Fruit fly (Drosophila melanogaster) whole organism, pupa: Measurements from ENCODE around the gene Cka.
A peak's percentile ranks its signal among the peaks of the same experiment; 100 is the strongest.

ENCODE experiments used
- CG10348 ChIP-seq: fragments of 200-800 bp; sonication (Bioruptor generic); IDR thresholded peaks from 2 replicates; pipeline ENCODE4 v1.3.6; 2022; ENCODE audit warnings: missing biosample characterization, missing genetic modification characterization
- CG12605 ChIP-seq: fragments of 200-800 bp; sonication (Bioruptor generic); IDR thresholded peaks from 2 replicates; pipeline ENCODE4 v1.3.6; 2022; ENCODE audit warnings: missing biosample characterization, missing genetic modification characterization
- CG13204 ChIP-seq: fragments of 200-800 bp; sonication (Bioruptor generic); optimal IDR thresholded peaks from 2 replicates; lab custom pipeline; 2018; ENCODE audit warnings: missing biosample characterization, mild to moderate bottlenecking, missing genetic modification characterization, moderate library complexity
- CG14655 ChIP-seq: fragments of 200-800 bp; sonication (Bioruptor generic); optimal IDR thresholded peaks from 3 replicates; lab custom pipeline; 2017; ENCODE audit warnings: mild to moderate bottlenecking, missing biosample characterization, missing genetic modification reagents, missing genetic modification characterization
- CG15710 ChIP-seq: fragments of 200-800 bp; sonication (Bioruptor generic); optimal IDR thresholded peaks from 2 replicates; lab custom pipeline; 2018; ENCODE audit warnings: missing biosample characterization, mild to moderate bottlenecking, missing genetic modification characterization, moderate library complexity
- CG17806 ChIP-seq: fragments of 200-800 bp; sonication (Bioruptor generic); optimal IDR thresholded peaks from 2 replicates; lab custom pipeline; 2018; ENCODE audit warnings: missing biosample characterization, mild to moderate bottlenecking, missing genetic modification characterization, moderate library complexity
- CG32121 ChIP-seq: fragments of 200-800 bp; sonication (Bioruptor generic); IDR thresholded peaks from 2 replicates; pipeline ENCODE4 v1.3.6; 2022; ENCODE audit warnings: missing biosample characterization, missing genetic modification characterization
- CG34367 ChIP-seq: fragments of 200-800 bp; sonication (Bioruptor generic); optimal IDR thresholded peaks from 2 replicates; lab custom pipeline; 2018; ENCODE audit warnings: missing biosample characterization, mild to moderate bottlenecking, missing genetic modification characterization
- CG4496 ChIP-seq: fragments of 200-800 bp; sonication (Bioruptor generic); IDR thresholded peaks from 3 replicates; pipeline ENCODE4 v1.3.6; 2022; ENCODE audit warnings: missing biosample characterization, missing genetic modification characterization
- CG8159 ChIP-seq: fragments of 200-800 bp; sonication (Bioruptor generic); optimal IDR thresholded peaks from 3 replicates; lab custom pipeline; 2018; ENCODE audit warnings: missing biosample characterization, mild to moderate bottlenecking, missing genetic modification characterization, moderate library complexity
- CG8301 ChIP-seq: fragments of 200-800 bp; sonication (Bioruptor generic); optimal IDR thresholded peaks from 2 replicates; lab custom pipeline; 2018; ENCODE audit warnings: missing biosample characterization, mild to moderate bottlenecking, missing genetic modification characterization
- CG9948 ChIP-seq: fragments of 200-800 bp; sonication (Bioruptor generic); optimal IDR thresholded peaks from 2 replicates; lab custom pipeline; 2018; ENCODE audit warnings: missing biosample characterization, mild to moderate bottlenecking, missing genetic modification characterization, moderate library complexity
- D1 ChIP-seq: fragments of 200-800 bp; sonication (Bioruptor generic); optimal IDR thresholded peaks from 2 replicates; lab custom pipeline; 2018; ENCODE audit warnings: missing biosample characterization, mild to moderate bottlenecking, missing genetic modification characterization, moderate library complexity
- EcR ChIP-seq: fragments of 200-800 bp; sonication (Bioruptor generic); optimal IDR thresholded peaks from 3 replicates; lab custom pipeline; 2019; ENCODE audit warnings: missing biosample characterization, missing genetic modification characterization, mild to moderate bottlenecking, moderate library complexity, missing genetic modification reagents
- Ets98B ChIP-seq: fragments of 200-800 bp; sonication (Bioruptor generic); IDR thresholded peaks from 2 replicates; pipeline ENCODE4 v1.3.6; 2022; ENCODE audit warnings: missing biosample characterization, missing genetic modification characterization
- Pif1A ChIP-seq: fragments of 200-800 bp; sonication (Bioruptor generic); optimal IDR thresholded peaks from 3 replicates; lab custom pipeline; 2016; ENCODE audit warnings: missing biosample characterization, missing genetic modification characterization
- Pif1B ChIP-seq: fragments of 200-800 bp; sonication (Bioruptor generic); optimal IDR thresholded peaks from 3 replicates; lab custom pipeline; 2016; ENCODE audit warnings: missing biosample characterization, missing genetic modification characterization
- Snoo ChIP-seq: fragments of 200-800 bp; sonication (Bioruptor generic); optimal IDR thresholded peaks from 3 replicates; lab custom pipeline; 2017; ENCODE audit warnings: missing biosample characterization, mild to moderate bottlenecking, missing genetic modification characterization, inconsistent platforms
- fd96Ca ChIP-seq: fragments of 200-800 bp; sonication (Bioruptor generic); IDR thresholded peaks from 3 replicates; pipeline ENCODE4 v1.3.6; 2022; ENCODE audit warnings: missing biosample characterization, missing genetic modification characterization
- gl ChIP-seq: fragments of 200-800 bp; sonication (Bioruptor generic); optimal IDR thresholded peaks from 2 replicates; lab custom pipeline; 2018; ENCODE audit warnings: missing biosample characterization, mild to moderate bottlenecking, missing genetic modification characterization
- rn ChIP-seq: fragments of 200-800 bp; sonication (Bioruptor generic); IDR thresholded peaks from 2 replicates; pipeline ENCODE4 v1.3.6; 2022; ENCODE audit warnings: missing biosample characterization, missing genetic modification characterization

Cka gene

dm6 chr2L:8024325-8024724, 6.2 kb upstream of the Cka start:
- TF ChIP-seq CG8301: no peak
- TF ChIP-seq EcR: no peak
- TF ChIP-seq CG15710: no peak
- TF ChIP-seq CG17806 (tag; lab: Kevin White, UChicago): no peak
- no peak for TF ChIP-seq CG12605 (GFP tag; lab: Robert Waterston, UW)
- no peak for TF ChIP-seq CG14655 (GFP tag; lab: Kevin White, UChicago)
- no peak for TF ChIP-seq Pif1B (GFP tag; lab: Kevin White, UChicago)
- TF ChIP-seq CG13204 (GFP tag; lab: Kevin White, UChicago): no peak
- no peak for TF ChIP-seq Snoo
- TF ChIP-seq rn (GFP tag; lab: Robert Waterston, UW): no peak
- no peak for TF ChIP-seq gl (tag; lab: Kevin White, UChicago)
- TF ChIP-seq CG32121: no peak
- no peak for TF ChIP-seq D1
- no peak for TF ChIP-seq CG34367 (tag; lab: Kevin White, UChicago)
- no peak for TF ChIP-seq CG10348 (GFP tag; lab: Robert Waterston, UW)
- no peak for TF ChIP-seq Pif1A
- TF ChIP-seq Ets98B (GFP tag; lab: Robert Waterston, UW): no peak
- no peak for TF ChIP-seq CG9948 (tag; lab: Kevin White, UChicago)

dm6 chr2L:8029160-8029852, 1.2 kb upstream of the Cka start, which contains the start of gene baf:
baf (plus strand) TSS chr2L:8029462.
- TF ChIP-seq Pif1B (GFP tag; lab: Kevin White, UChicago) (no peak), CG34367 (tag; lab: Kevin White, UChicago) (no peak)

dm6 chr2L:8030102-8030501, 419 bp upstream of the Cka start:
- no peak for TF ChIP-seq Pif1B (GFP tag; lab: Kevin White, UChicago)
- TF ChIP-seq CG13204 (GFP tag; lab: Kevin White, UChicago): no peak
- no peak for TF ChIP-seq CG14655 (GFP tag; lab: Kevin White, UChicago)
- TF ChIP-seq CG9948 (tag; lab: Kevin White, UChicago): no peak
- TF ChIP-seq CG8159: no peak
- TF ChIP-seq Pif1A: no peak
- TF ChIP-seq fd96Ca (GFP tag; lab: Robert Waterston, UW): no peak
- TF ChIP-seq CG8301: no peak
- TF ChIP-seq CG15710: no peak
- TF ChIP-seq CG17806 (tag; lab: Kevin White, UChicago): no peak

dm6 chr2L:8031588-8031987, 1.1 kb downstream of the Cka start:
- TF ChIP-seq CG15710: no peak
- peak; percentile 25 for TF ChIP-seq CG13204 (GFP tag; lab: Kevin White, UChicago)
- TF ChIP-seq CG12605 (GFP tag; lab: Robert Waterston, UW): peak; percentile 29; the same call in 1 of the 2 replicates
- no peak for TF ChIP-seq Pif1B (GFP tag; lab: Kevin White, UChicago)
- TF ChIP-seq CG4496 (GFP tag; lab: Robert Waterston, UW): peak; percentile 38; the same call in 1 of the 3 replicates
- peak; percentile 54 for TF ChIP-seq EcR
- TF ChIP-seq, all 21 proteins: peak for 4

dm6 chr2L:8033756-8034155, 3.2 kb downstream of the Cka start:
- TF ChIP-seq CG4496 (GFP tag; lab: Robert Waterston, UW) (peak; percentile 55; the same call in 1 of the 3 replicates), EcR (no peak), Pif1B (GFP tag; lab: Kevin White, UChicago) (no peak), CG10348 (GFP tag; lab: Robert Waterston, UW) (no peak), CG32121 (peak; percentile 37; the same call in 1 of the 2 replicates), CG34367 (tag; lab: Kevin White, UChicago) (no peak), fd96Ca (GFP tag; lab: Robert Waterston, UW) (no peak), D1 (no peak), Ets98B (GFP tag; lab: Robert Waterston, UW) (no peak), Snoo (no peak), CG15710 (no peak), CG14655 (GFP tag; lab: Kevin White, UChicago) (no peak), CG8159 (no peak), CG17806 (tag; lab: Kevin White, UChicago) (peak; percentile 6), gl (tag; lab: Kevin White, UChicago) (no peak), CG13204 (GFP tag; lab: Kevin White, UChicago) (no peak), CG8301 (peak; percentile 28), rn (GFP tag; lab: Robert Waterston, UW) (no peak), CG9948 (tag; lab: Kevin White, UChicago) (no peak), CG12605 (GFP tag; lab: Robert Waterston, UW) (0 out of 2 replicates have a peak, but pooled peaks have one; percentile 16), Pif1A (peak; percentile 18)
- TF ChIP-seq, all 21 proteins: peak for 6

- TF ChIP-seq CG9948 (tag; lab: Kevin White, UChicago): peak; percentile 61
- TF ChIP-seq fd96Ca (GFP tag; lab: Robert Waterston, UW): peak; percentile 75
- peak; percentile 79 for TF ChIP-seq CG4496 (GFP tag; lab: Robert Waterston, UW)
- peak; percentile 18 for TF ChIP-seq Pif1B (GFP tag; lab: Kevin White, UChicago)
- peak; percentile 52 for TF ChIP-seq CG8159
- peak; percentile 53 for TF ChIP-seq CG17806 (tag; lab: Kevin White, UChicago)
- TF ChIP-seq CG10348 (GFP tag; lab: Robert Waterston, UW): no peak
- TF ChIP-seq gl (tag; lab: Kevin White, UChicago): peak; percentile 8
- TF ChIP-seq CG32121: peak; percentile 83
- peak; percentile 82 for TF ChIP-seq Ets98B (GFP tag; lab: Robert Waterston, UW)
- TF ChIP-seq CG13204 (GFP tag; lab: Kevin White, UChicago): no peak
- TF ChIP-seq CG14655 (GFP tag; lab: Kevin White, UChicago): no peak
- TF ChIP-seq D1: no peak
- TF ChIP-seq Snoo: no peak
- peak; percentile 80 for TF ChIP-seq CG12605 (GFP tag; lab: Robert Waterston, UW)
- peak; percentile 78 for TF ChIP-seq Pif1A
- peak; percentile 35 for TF ChIP-seq CG34367 (tag; lab: Kevin White, UChicago)
- TF ChIP-seq EcR: no peak
- 0 out of 2 replicates have a peak, but pooled peaks have one; percentile 13 for TF ChIP-seq rn (GFP tag; lab: Robert Waterston, UW)
- TF ChIP-seq CG8301: peak; percentile 77
- TF ChIP-seq CG15710: peak; percentile 57
Measured at dm6 chr2L:8034734-8035133, 4.2 kb downstream of the Cka start.
